In the genomic region with DNA sequence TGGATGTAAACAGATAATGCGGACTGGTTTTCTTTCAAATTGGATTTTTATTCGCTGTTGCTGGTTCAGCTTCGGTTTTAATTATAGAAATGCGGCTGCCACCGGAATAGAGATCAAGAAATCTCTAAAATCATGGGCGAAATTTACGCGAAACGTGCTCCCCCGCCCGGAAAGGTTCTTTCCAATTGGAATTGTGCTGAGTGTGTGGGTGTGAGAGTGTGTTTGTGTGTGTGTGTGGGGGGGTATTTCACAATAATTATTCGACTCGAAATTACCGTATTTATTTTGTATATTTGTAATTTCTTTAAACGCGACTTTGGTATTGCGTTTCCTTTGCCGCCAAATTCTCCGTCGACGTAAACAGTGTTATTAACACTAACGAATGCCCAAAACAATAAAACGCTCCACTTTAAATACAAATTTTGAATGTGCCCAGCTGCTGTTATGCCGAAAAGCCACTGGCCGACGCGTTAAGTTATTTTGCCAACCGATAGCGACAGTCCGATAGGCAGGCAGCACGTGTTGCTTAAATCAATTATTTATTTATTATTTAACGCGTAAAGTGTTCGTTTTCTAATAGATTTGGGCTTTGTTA, we compare ENCODE assay signal across 5 fruit fly cellular contexts.
A peak's percentile ranks its signal among the peaks of the same experiment; 100 is the strongest.
TF ChIP-seq lines count a peak whose summit lies in the region.

Gclc (minus strand) TSS at position 431 of the 595 bp plus-strand sequence.

- no peak for TF ChIP-seq CTCF in whole organism, embryonic (GFP tag; optimal IDR thresholded peaks at IDR 0.05; lab: Kevin White, UChicago)

TF ChIP-seq in whole organism, adult, 20 proteins besides CTCF, POLR2A, EP300 and RAD21:
- TF ChIP-seq tj (GFP tag; optimal IDR thresholded peaks at IDR 0.05; lab: Kevin White, UChicago) (peak; percentile 11), CG12768 (GFP tag; optimal IDR thresholded peaks at IDR 0.05; lab: Kevin White, UChicago) (no peak), cic (GFP tag; optimal IDR thresholded peaks at IDR 0.05; lab: Kevin White, UChicago) (peak; percentile 21), pad (GFP tag; optimal IDR thresholded peaks at IDR 0.05; lab: Kevin White, UChicago) (no peak), Clk (GFP tag; optimal IDR thresholded peaks at IDR 0.05; lab: Kevin White, UChicago) (no peak), CG33017 (tag; optimal IDR thresholded peaks at IDR 0.05; lab: Kevin White, UChicago) (no peak), CG14711 (tag; optimal IDR thresholded peaks at IDR 0.05; lab: Kevin White, UChicago) (no peak), toe (GFP tag; optimal IDR thresholded peaks at IDR 0.05; lab: Kevin White, UChicago) (no peak), Mnt (GFP tag; optimal IDR thresholded peaks at IDR 0.05; lab: Kevin White, UChicago) (peak; percentile 96), CG7045 (GFP tag; optimal IDR thresholded peaks at IDR 0.05; lab: Kevin White, UChicago) (no peak), CG7101 (tag; optimal IDR thresholded peaks at IDR 0.05; lab: Kevin White, UChicago) (no peak), kay (GFP tag; lab: Kevin White, UChicago; ENCODE audit: borderline replicate concordance) (no peak), CG11617 (GFP tag; optimal IDR thresholded peaks at IDR 0.05; lab: Kevin White, UChicago) (peak; percentile 21), bab1 (GFP tag; optimal IDR thresholded peaks at IDR 0.05; lab: Kevin White, UChicago) (no peak)
TF ChIP-seq in whole organism, adult: peak in this region for 4.

TF ChIP-seq in whole organism, embryonic, 481 proteins besides CTCF, POLR2A, EP300 and RAD21 (continues in another document):
- TF ChIP-seq croc (GFP tag; conservative IDR thresholded peaks at IDR 0.05; lab: Robert Waterston, UW) (no peak), CG30431 (GFP tag; optimal IDR thresholded peaks at IDR 0.05; lab: Kevin White, UChicago) (no peak), dysf (GFP tag; IDR thresholded peaks at IDR 0.05; lab: Robert Waterston, UW) (no peak), CG1529 (GFP tag; optimal IDR thresholded peaks at IDR 0.05; lab: Kevin White, UChicago) (no peak), fd3F (GFP tag; optimal IDR thresholded peaks at IDR 0.05; lab: Kevin White, UChicago) (no peak), pzg (GFP tag; optimal IDR thresholded peaks at IDR 0.05; lab: Kevin White, UChicago) (peak; percentile 59), CG9876 (GFP tag; optimal IDR thresholded peaks at IDR 0.05; lab: Kevin White, UChicago) (no peak), dimm (GFP tag; IDR thresholded peaks at IDR 0.05; lab: Robert Waterston, UW) (no peak), CG42726 (GFP tag; IDR thresholded peaks at IDR 0.05; lab: Robert Waterston, UW; ENCODE audit: partially characterized antibody) (no peak; the same call in 1 of the 2 replicates), Lpt (GFP tag; optimal IDR thresholded peaks at IDR 0.05; lab: Kevin White, UChicago) (no peak), Usf (GFP tag; optimal IDR thresholded peaks at IDR 0.05; lab: Kevin White, UChicago) (no peak), CG15514 (GFP tag; optimal IDR thresholded peaks at IDR 0.05; lab: Kevin White, UChicago) (peak; percentile 39), Ada2b (GFP tag; IDR thresholded peaks at IDR 0.05; lab: Robert Waterston, UW) (no peak), corto (GFP tag; optimal IDR thresholded peaks at IDR 0.05; lab: Kevin White, UChicago) (no peak), CG14965 (GFP tag; optimal IDR thresholded peaks at IDR 0.05; lab: Kevin White, UChicago; ENCODE audit: borderline replicate concordance) (no peak), sima (GFP tag; optimal IDR thresholded peaks at IDR 0.05; lab: Kevin White, UChicago) (no peak), dm (GFP tag; optimal IDR thresholded peaks at IDR 0.05; lab: Kevin White, UChicago) (peak; percentile 81), slbo (GFP tag; IDR thresholded peaks at IDR 0.05; lab: Robert Waterston, UW) (no peak)

TF ChIP-seq in whole organism, prepupa, 60 proteins besides CTCF, POLR2A, EP300 and RAD21:
- TF ChIP-seq Eip78C (GFP tag; lab: Kevin White, UChicago) (peak; percentile 84), CG16779 (tag; optimal IDR thresholded peaks at IDR 0.05; lab: Kevin White, UChicago) (peak; percentile 3), fkh (GFP tag; optimal IDR thresholded peaks at IDR 0.05; lab: Kevin White, UChicago) (peak; percentile 5), CG6276 (GFP tag; optimal IDR thresholded peaks at IDR 0.05; lab: Kevin White, UChicago) (peak; percentile 4), Sox102F (GFP tag; optimal IDR thresholded peaks at IDR 0.05; lab: Kevin White, UChicago) (no peak)

TF ChIP-seq in whole organism, pupa, 21 proteins besides CTCF, POLR2A, EP300 and RAD21:
- TF ChIP-seq Pif1A (GFP tag; optimal IDR thresholded peaks at IDR 0.05; lab: Kevin White, UChicago), result peak; percentile 23
- no peak for TF ChIP-seq CG9948 (tag; optimal IDR thresholded peaks at IDR 0.05; lab: Kevin White, UChicago)
- TF ChIP-seq Pif1B (GFP tag; optimal IDR thresholded peaks at IDR 0.05; lab: Kevin White, UChicago), result peak; percentile 0
- TF ChIP-seq EcR (GFP tag; optimal IDR thresholded peaks at IDR 0.05; lab: Kevin White, UChicago), result no peak
- TF ChIP-seq CG34367 (tag; optimal IDR thresholded peaks at IDR 0.05; lab: Kevin White, UChicago), result no peak
TF ChIP-seq in whole organism, pupa: peak in this region for 2.

TF ChIP-seq in whole organism, wandering third instar larva, 38 proteins besides CTCF, POLR2A, EP300 and RAD21:
- TF ChIP-seq rgr (GFP tag; optimal IDR thresholded peaks at IDR 0.05; lab: Kevin White, UChicago) (peak; percentile 11), Rel (GFP tag; optimal IDR thresholded peaks at IDR 0.05; lab: Kevin White, UChicago) (no peak), Rel (tag; optimal IDR thresholded peaks at IDR 0.05; lab: Kevin White, UChicago) (peak; percentile 83), dl (GFP tag; optimal IDR thresholded peaks at IDR 0.05; lab: Kevin White, UChicago; ENCODE audit: insufficient read depth in 1 of 2, partially characterized antibody in 2 of 2) (no peak), ey (GFP tag; optimal IDR thresholded peaks at IDR 0.05; lab: Kevin White, UChicago) (peak; percentile 3), tai (GFP tag; optimal IDR thresholded peaks at IDR 0.05; lab: Kevin White, UChicago) (no peak), Myc (optimal IDR thresholded peaks at IDR 0.05; lab: Kevin White, UChicago) (peak; percentile 48)
